Fruit fly (Drosophila melanogaster): Measurements from ENCODE around the gene CG7579.

CG7579 gene

dm6 chr3L:15655910-15656309 lies 27.3 kb downstream of the CG7579 start, which contains the start of gene Eig71Ee:
Gene Eig71Ee (minus strand): TSS chr3L:15656010.
- no peak for TF ChIP-seq svp (GFP tag)
- no peak for TF ChIP-seq CG11294 (GFP tag; IDR thresholded peaks at IDR 0.05)
- no peak for TF ChIP-seq Hr38 (GFP tag; optimal IDR thresholded peaks at IDR 0.05)
- TF ChIP-seq CG32006 (GFP tag; optimal IDR thresholded peaks at IDR 0.05) = no peak
- no peak for TF ChIP-seq acj6 (GFP tag; optimal IDR thresholded peaks at IDR 0.05)
- no peak for TF ChIP-seq dsx (GFP tag; optimal IDR thresholded peaks at IDR 0.05; ENCODE audit: poor library complexity, severe bottlenecking)
- TF ChIP-seq Gug (GFP tag; IDR thresholded peaks at IDR 0.05) = no peak
- TF ChIP-seq CG6163 (GFP tag; IDR thresholded peaks at IDR 0.05) = no peak
- TF ChIP-seq Eip78C (GFP tag) = no peak
- no peak for TF ChIP-seq CG15336 (GFP tag; IDR thresholded peaks at IDR 0.05)
- TF ChIP-seq net (GFP tag; optimal IDR thresholded peaks at IDR 0.05) = no peak
- no peak for TF ChIP-seq Ets96B (tag; optimal IDR thresholded peaks at IDR 0.05)
- no peak for TF ChIP-seq ss (GFP tag; optimal IDR thresholded peaks at IDR 0.05)
- TF ChIP-seq fkh (GFP tag; optimal IDR thresholded peaks at IDR 0.05) = no peak

dm6 chr3L:15652154-15652553 lies 31.1 kb downstream of the CG7579 start, which contains the start of the genes Eig71Ec and Eig71Ed:
Gene Eig71Ec (minus strand): TSS chr3L:15652254.
Gene Eig71Ed (plus strand): TSS chr3L:15652537.
- TF ChIP-seq Met (GFP tag; optimal IDR thresholded peaks at IDR 0.05) (no peak), Blimp-1 (GFP tag; optimal IDR thresholded peaks at IDR 0.05) (no peak), CG10669 (GFP tag; optimal IDR thresholded peaks at IDR 0.05) (no peak), CG1621 (tag; optimal IDR thresholded peaks at IDR 0.05) (no peak), svp (GFP tag) (no peak), CG16779 (tag; optimal IDR thresholded peaks at IDR 0.05) (no peak), CG11762 (GFP tag; optimal IDR thresholded peaks at IDR 0.05; ENCODE audit: insufficient read depth) (no peak), vri (GFP tag; optimal IDR thresholded peaks at IDR 0.05) (no peak), lz (GFP tag; optimal IDR thresholded peaks at IDR 0.05) (no peak), esn (GFP tag; optimal IDR thresholded peaks at IDR 0.05) (no peak), Ets21C (GFP tag; optimal IDR thresholded peaks at IDR 0.05) (no peak), Hr4 (GFP tag; optimal IDR thresholded peaks at IDR 0.05) (no peak), ss (GFP tag; optimal IDR thresholded peaks at IDR 0.05) (no peak)

dm6 chr3L:15650552-15650951 lies 32.7 kb downstream of the CG7579 start, which contains the start of gene CG43084:
Gene CG43084 (plus strand): TSS chr3L:15650852.
- TF ChIP-seq spab (GFP tag; optimal IDR thresholded peaks at IDR 0.05) (no peak), topi (GFP tag; optimal IDR thresholded peaks at IDR 0.05) (no peak), Lpt (GFP tag; optimal IDR thresholded peaks at IDR 0.05) (no peak)

- no peak for TF ChIP-seq svp (GFP tag)
- no peak for TF ChIP-seq CG9139 (GFP tag; optimal IDR thresholded peaks at IDR 0.05)
- TF ChIP-seq cyc (GFP tag; optimal IDR thresholded peaks at IDR 0.05) = no peak
- no peak for TF ChIP-seq fkh (GFP tag; optimal IDR thresholded peaks at IDR 0.05)
- TF ChIP-seq acj6 (GFP tag; optimal IDR thresholded peaks at IDR 0.05) = no peak
- TF ChIP-seq CG32006 (GFP tag; optimal IDR thresholded peaks at IDR 0.05) = no peak
- no peak for TF ChIP-seq CG11902 (GFP tag; optimal IDR thresholded peaks at IDR 0.05)
- TF ChIP-seq CG8632 (GFP tag; optimal IDR thresholded peaks at IDR 0.05) = no peak
- TF ChIP-seq CG4318 (GFP tag; optimal IDR thresholded peaks at IDR 0.05) = no peak
- no peak for TF ChIP-seq Hr38 (GFP tag; optimal IDR thresholded peaks at IDR 0.05)
- no peak for TF ChIP-seq fd59A (GFP tag; optimal IDR thresholded peaks at IDR 0.05)
- TF ChIP-seq CG15336 (GFP tag; IDR thresholded peaks at IDR 0.05) = no peak
- no peak for TF ChIP-seq Sox15 (GFP tag; optimal IDR thresholded peaks at IDR 0.05)
- TF ChIP-seq CG8319 (GFP tag; optimal IDR thresholded peaks at IDR 0.05) = no peak
- TF ChIP-seq CG8119 (GFP tag; IDR thresholded peaks at IDR 0.05) = no peak
Measured at dm6 chr3L:15649561-15649960, 33.7 kb downstream of the CG7579 start, which contains the start of the genes Eig71Ea and Eig71Eb. Gene Eig71Ea (minus strand): TSS chr3L:15649661. Gene Eig71Eb (plus strand): TSS chr3L:15649936.
